Fruit fly (Drosophila melanogaster) whole organism, pupa: Measurements from ENCODE around the gene CG9004.

Experiments used
- CG10348 ChIP-seq: fragments of 200-800 bp; sonication (Bioruptor generic); IDR thresholded peaks from 2 replicates; pipeline ENCODE4 v1.3.6; 2022; ENCODE audit warnings: missing biosample characterization, missing genetic modification characterization
- CG12605 ChIP-seq: fragments of 200-800 bp; sonication (Bioruptor generic); IDR thresholded peaks from 2 replicates; pipeline ENCODE4 v1.3.6; 2022; ENCODE audit warnings: missing biosample characterization, missing genetic modification characterization
- CG13204 ChIP-seq: fragments of 200-800 bp; sonication (Bioruptor generic); optimal IDR thresholded peaks from 2 replicates; lab custom pipeline; 2018; ENCODE audit warnings: missing biosample characterization, mild to moderate bottlenecking, missing genetic modification characterization, moderate library complexity
- CG14655 ChIP-seq: fragments of 200-800 bp; sonication (Bioruptor generic); optimal IDR thresholded peaks from 3 replicates; lab custom pipeline; 2017; ENCODE audit warnings: mild to moderate bottlenecking, missing biosample characterization, missing genetic modification reagents, missing genetic modification characterization
- CG15710 ChIP-seq: fragments of 200-800 bp; sonication (Bioruptor generic); optimal IDR thresholded peaks from 2 replicates; lab custom pipeline; 2018; ENCODE audit warnings: missing biosample characterization, mild to moderate bottlenecking, missing genetic modification characterization, moderate library complexity
- CG17806 ChIP-seq: fragments of 200-800 bp; sonication (Bioruptor generic); optimal IDR thresholded peaks from 2 replicates; lab custom pipeline; 2018; ENCODE audit warnings: missing biosample characterization, mild to moderate bottlenecking, missing genetic modification characterization, moderate library complexity
- CG32121 ChIP-seq: fragments of 200-800 bp; sonication (Bioruptor generic); IDR thresholded peaks from 2 replicates; pipeline ENCODE4 v1.3.6; 2022; ENCODE audit warnings: missing biosample characterization, missing genetic modification characterization
- CG34367 ChIP-seq: fragments of 200-800 bp; sonication (Bioruptor generic); optimal IDR thresholded peaks from 2 replicates; lab custom pipeline; 2018; ENCODE audit warnings: missing biosample characterization, mild to moderate bottlenecking, missing genetic modification characterization
- CG4496 ChIP-seq: fragments of 200-800 bp; sonication (Bioruptor generic); IDR thresholded peaks from 3 replicates; pipeline ENCODE4 v1.3.6; 2022; ENCODE audit warnings: missing biosample characterization, missing genetic modification characterization
- CG8159 ChIP-seq: fragments of 200-800 bp; sonication (Bioruptor generic); optimal IDR thresholded peaks from 3 replicates; lab custom pipeline; 2018; ENCODE audit warnings: missing biosample characterization, mild to moderate bottlenecking, missing genetic modification characterization, moderate library complexity
- CG8301 ChIP-seq: fragments of 200-800 bp; sonication (Bioruptor generic); optimal IDR thresholded peaks from 2 replicates; lab custom pipeline; 2018; ENCODE audit warnings: missing biosample characterization, mild to moderate bottlenecking, missing genetic modification characterization
- CG9948 ChIP-seq: fragments of 200-800 bp; sonication (Bioruptor generic); optimal IDR thresholded peaks from 2 replicates; lab custom pipeline; 2018; ENCODE audit warnings: missing biosample characterization, mild to moderate bottlenecking, missing genetic modification characterization, moderate library complexity
- D1 ChIP-seq: fragments of 200-800 bp; sonication (Bioruptor generic); optimal IDR thresholded peaks from 2 replicates; lab custom pipeline; 2018; ENCODE audit warnings: missing biosample characterization, mild to moderate bottlenecking, missing genetic modification characterization, moderate library complexity
- EcR ChIP-seq: fragments of 200-800 bp; sonication (Bioruptor generic); optimal IDR thresholded peaks from 3 replicates; lab custom pipeline; 2019; ENCODE audit warnings: missing biosample characterization, missing genetic modification characterization, mild to moderate bottlenecking, moderate library complexity, missing genetic modification reagents
- Ets98B ChIP-seq: fragments of 200-800 bp; sonication (Bioruptor generic); IDR thresholded peaks from 2 replicates; pipeline ENCODE4 v1.3.6; 2022; ENCODE audit warnings: missing biosample characterization, missing genetic modification characterization
- Pif1A ChIP-seq: fragments of 200-800 bp; sonication (Bioruptor generic); optimal IDR thresholded peaks from 3 replicates; lab custom pipeline; 2016; ENCODE audit warnings: missing biosample characterization, missing genetic modification characterization
- Pif1B ChIP-seq: fragments of 200-800 bp; sonication (Bioruptor generic); optimal IDR thresholded peaks from 3 replicates; lab custom pipeline; 2016; ENCODE audit warnings: missing biosample characterization, missing genetic modification characterization
- Snoo ChIP-seq: fragments of 200-800 bp; sonication (Bioruptor generic); optimal IDR thresholded peaks from 3 replicates; lab custom pipeline; 2017; ENCODE audit warnings: missing biosample characterization, mild to moderate bottlenecking, missing genetic modification characterization, inconsistent platforms
- fd96Ca ChIP-seq: fragments of 200-800 bp; sonication (Bioruptor generic); IDR thresholded peaks from 3 replicates; pipeline ENCODE4 v1.3.6; 2022; ENCODE audit warnings: missing biosample characterization, missing genetic modification characterization
- gl ChIP-seq: fragments of 200-800 bp; sonication (Bioruptor generic); optimal IDR thresholded peaks from 2 replicates; lab custom pipeline; 2018; ENCODE audit warnings: missing biosample characterization, mild to moderate bottlenecking, missing genetic modification characterization
- rn ChIP-seq: fragments of 200-800 bp; sonication (Bioruptor generic); IDR thresholded peaks from 2 replicates; pipeline ENCODE4 v1.3.6; 2022; ENCODE audit warnings: missing biosample characterization, missing genetic modification characterization

The CG9004 gene

dm6 chr3L:2373421-2374043, at the start of gene CG9004, which contains the start of gene mRpL23:
Gene CG9004, plus strand, starts transcription at chr3L:2373728.
Gene mRpL23, minus strand, starts transcription at chr3L:2373704.
- peak; percentile 100 for TF ChIP-seq fd96Ca (GFP tag; lab: Robert Waterston, UW)
- peak; percentile 96 for TF ChIP-seq gl (tag; lab: Kevin White, UChicago)
- TF ChIP-seq CG14655 (GFP tag; lab: Kevin White, UChicago) = peak; percentile 99
- peak; percentile 99 for TF ChIP-seq CG8301 (tag; lab: Kevin White, UChicago)
- TF ChIP-seq Ets98B (GFP tag; lab: Robert Waterston, UW) = peak; percentile 100
- peak; percentile 99 for TF ChIP-seq CG8159 (tag; lab: Kevin White, UChicago)
- TF ChIP-seq CG9948 (tag; lab: Kevin White, UChicago) = peak; percentile 99
- TF ChIP-seq CG15710 (tag; lab: Kevin White, UChicago) = peak; percentile 100
- TF ChIP-seq CG12605 (GFP tag; lab: Robert Waterston, UW) = peak; percentile 99
- peak; percentile 39 for TF ChIP-seq EcR (GFP tag; lab: Kevin White, UChicago)
- TF ChIP-seq CG34367 = peak; percentile 99
- TF ChIP-seq rn (GFP tag; lab: Robert Waterston, UW) = peak; percentile 100
- TF ChIP-seq Pif1B = peak; percentile 98
- peak; percentile 99 for TF ChIP-seq CG17806
- no peak for TF ChIP-seq D1 (tag; lab: Kevin White, UChicago)
- TF ChIP-seq CG10348 = peak; percentile 99
- TF ChIP-seq CG32121 = peak; percentile 100
- peak; percentile 95 for TF ChIP-seq CG13204 (GFP tag; lab: Kevin White, UChicago)
- TF ChIP-seq Snoo (tag; lab: Kevin White, UChicago) = peak; percentile 99
- TF ChIP-seq Pif1A = peak; percentile 99
- TF ChIP-seq CG4496 (GFP tag; lab: Robert Waterston, UW) = peak; percentile 100

dm6 chr3L:2325276-2325675, 48.3 kb upstream of the CG9004 start:
- no peak for TF ChIP-seq fd96Ca (GFP tag; lab: Robert Waterston, UW)
- no peak for TF ChIP-seq rn (GFP tag; lab: Robert Waterston, UW)
- no peak for TF ChIP-seq CG12605 (GFP tag; lab: Robert Waterston, UW)
- no peak for TF ChIP-seq CG34367
- no peak for TF ChIP-seq CG4496 (GFP tag; lab: Robert Waterston, UW)
- TF ChIP-seq gl (tag; lab: Kevin White, UChicago) = no peak
- no peak for TF ChIP-seq D1 (tag; lab: Kevin White, UChicago)
- no peak for TF ChIP-seq Snoo (tag; lab: Kevin White, UChicago)
- no peak for TF ChIP-seq Pif1A
- TF ChIP-seq EcR (GFP tag; lab: Kevin White, UChicago) = no peak
- TF ChIP-seq CG8159 (tag; lab: Kevin White, UChicago) = no peak
- no peak for TF ChIP-seq CG15710 (tag; lab: Kevin White, UChicago)

- TF ChIP-seq rn (GFP tag; lab: Robert Waterston, UW) = no peak
Measured at dm6 chr3L:2328804-2329203, 44.7 kb upstream of the CG9004 start.

dm6 chr3L:2332228-2332627, 41.3 kb upstream of the CG9004 start:
- no peak for TF ChIP-seq EcR (GFP tag; lab: Kevin White, UChicago)
- no peak for TF ChIP-seq CG14655 (GFP tag; lab: Kevin White, UChicago)

- TF ChIP-seq CG8301 (tag; lab: Kevin White, UChicago) (no peak), CG8159 (tag; lab: Kevin White, UChicago) (no peak), D1 (tag; lab: Kevin White, UChicago) (no peak), CG32121 (no peak), CG10348 (no peak), rn (GFP tag; lab: Robert Waterston, UW) (no peak), CG15710 (tag; lab: Kevin White, UChicago) (no peak), CG17806 (no peak), CG12605 (GFP tag; lab: Robert Waterston, UW) (no peak), CG14655 (GFP tag; lab: Kevin White, UChicago) (no peak), CG9948 (tag; lab: Kevin White, UChicago) (no peak), Ets98B (GFP tag; lab: Robert Waterston, UW) (no peak), fd96Ca (GFP tag; lab: Robert Waterston, UW) (no peak), EcR (GFP tag; lab: Kevin White, UChicago) (no peak), CG13204 (GFP tag; lab: Kevin White, UChicago) (no peak)
Measured at dm6 chr3L:2360257-2360656, 13.3 kb upstream of the CG9004 start, which contains the start of gene CG13801. Gene CG13801, plus strand, starts transcription at chr3L:2360557.

dm6 chr3L:2371882-2372281, 1.6 kb upstream of the CG9004 start, which contains the start of the genes CG1317 and CG8993:
Gene CG1317, minus strand, starts transcription at chr3L:2371939.
Gene CG8993, plus strand, starts transcription at chr3L:2372199.
- peak; percentile 64 for TF ChIP-seq CG15710 (tag; lab: Kevin White, UChicago)
- TF ChIP-seq CG32121 = peak; percentile 41; the same call in 1 of the 2 replicates
- peak; percentile 29 for TF ChIP-seq CG8159 (tag; lab: Kevin White, UChicago)
- TF ChIP-seq CG10348 = no peak
- no peak for TF ChIP-seq CG9948 (tag; lab: Kevin White, UChicago)
